Worm (Caenorhabditis elegans): ENCODE results near the gene nmad-1.

Gene nmad-1

DNA sequence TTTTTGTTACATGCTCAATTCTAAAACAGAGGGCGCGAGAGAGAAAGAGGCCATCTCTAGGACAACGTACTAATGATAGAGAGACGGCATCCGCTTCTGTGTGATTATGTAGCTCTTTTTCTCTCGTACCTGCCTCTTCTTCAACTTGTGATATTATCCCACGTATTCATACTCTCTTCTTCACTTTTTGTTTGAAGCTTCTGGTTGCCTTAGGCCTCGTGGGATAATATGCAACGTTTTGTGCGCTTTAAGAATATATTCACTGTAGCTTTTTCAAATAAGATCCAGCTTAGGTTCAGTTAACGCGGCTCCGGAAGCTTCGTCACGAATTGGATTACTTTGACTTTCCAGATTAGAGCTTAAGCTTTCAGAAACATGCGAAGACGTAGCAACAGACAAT is 28.0 kb upstream of the nmad-1 start, which contains the start of the genes F56D2.8 and uev-2:
Gene F56D2.8 (minus strand): TSS at position 101 of the 400 bp plus-strand sequence.
Gene uev-2 (plus strand): TSS at position 360 of the 400 bp plus-strand sequence.
- TF ChIP-seq M03D4.4 (tag; optimal IDR thresholded peaks at IDR 0.05) (no peak), zip-8 (tag; optimal IDR thresholded peaks at IDR 0.05) (no peak), pha-4 (tag; optimal IDR thresholded peaks at IDR 0.05) (no peak), nhr-237 (tag; optimal IDR thresholded peaks at IDR 0.05) (no peak), lsy-2 (tag; optimal IDR thresholded peaks at IDR 0.05) (no peak), flh-1 (GFP tag; optimal IDR thresholded peaks at IDR 0.05) (no peak), ceh-83 (GFP tag; optimal IDR thresholded peaks at IDR 0.05) (no peak), lin-32 (GFP tag; optimal IDR thresholded peaks at IDR 0.05) (no peak)

DNA sequence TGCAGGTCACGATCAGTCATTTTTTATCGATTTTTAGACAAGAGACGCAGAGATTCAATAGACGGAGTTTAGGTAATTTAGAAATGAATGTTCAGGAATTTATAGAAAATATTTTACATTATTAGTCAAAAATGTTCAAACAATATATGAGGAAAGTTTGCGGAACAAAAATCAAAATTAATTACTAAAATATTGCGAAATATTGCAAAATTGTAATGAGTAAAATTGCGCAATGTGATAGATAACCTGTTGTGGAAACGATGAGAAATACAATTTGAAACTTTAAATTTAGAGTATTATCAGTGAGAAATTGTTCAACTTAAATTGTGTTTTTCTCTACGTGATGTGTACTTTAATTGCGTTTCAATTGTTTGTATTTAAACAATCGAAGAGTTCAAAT is 26.3 kb upstream of the nmad-1 start, which contains the start of gene F56D2.5:
Gene F56D2.5 (minus strand): TSS at position 371 of the 400 bp plus-strand sequence.
- TF ChIP-seq sptf-1 (tag; optimal IDR thresholded peaks at IDR 0.05) (no peak), bed-3 (GFP tag; optimal IDR thresholded peaks at IDR 0.05) (no peak), mep-1 (tag; optimal IDR thresholded peaks at IDR 0.05) (no peak), unc-62 (GFP tag; optimal IDR thresholded peaks at IDR 0.05) (no peak), nhr-76 (tag; optimal IDR thresholded peaks at IDR 0.05) (no peak), zip-8 (tag; optimal IDR thresholded peaks at IDR 0.05) (no peak), nhr-2 (tag; optimal IDR thresholded peaks at IDR 0.05) (no peak), elt-3 (tag; optimal IDR thresholded peaks at IDR 0.05) (no peak)

DNA sequence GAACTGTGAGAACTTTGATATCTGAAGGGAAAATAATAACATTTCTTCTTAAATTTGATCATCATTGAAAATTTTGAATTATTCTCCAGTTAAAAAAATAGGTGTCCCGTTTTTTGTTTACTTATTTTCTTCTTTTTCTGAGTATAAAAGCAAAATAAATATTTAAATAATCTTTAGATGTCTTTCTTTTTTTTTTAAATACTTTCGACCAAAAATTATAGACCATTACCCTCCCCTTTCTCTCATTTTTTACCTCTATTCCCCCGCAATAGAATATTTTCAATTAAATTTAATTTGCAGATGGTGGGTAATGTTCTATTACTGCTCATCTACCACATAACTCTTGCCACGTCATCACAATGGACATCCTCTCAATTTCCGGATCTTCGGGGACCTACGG is 19.0 kb upstream of the nmad-1 start, which contains the start of gene molo-1:
Gene molo-1 (plus strand): TSS at position 301 of the 400 bp plus-strand sequence.
- no peak for TF ChIP-seq zip-8 (tag; optimal IDR thresholded peaks at IDR 0.05)
- no peak for TF ChIP-seq sptf-1 (tag; optimal IDR thresholded peaks at IDR 0.05)
- TF ChIP-seq ztf-11 (tag; optimal IDR thresholded peaks at IDR 0.05): no peak
- TF ChIP-seq unc-120 (tag; optimal IDR thresholded peaks at IDR 0.05; ENCODE audit: poor library complexity, severe bottlenecking): no peak
- TF ChIP-seq blmp-1 (tag; optimal IDR thresholded peaks at IDR 0.05): no peak
- no peak for TF ChIP-seq elt-1 (tag; optimal IDR thresholded peaks at IDR 0.05; ENCODE audit: borderline replicate concordance, insufficient read depth)
- TF ChIP-seq lsy-2 (tag; optimal IDR thresholded peaks at IDR 0.05): no peak
- no peak for TF ChIP-seq bed-3 (GFP tag; optimal IDR thresholded peaks at IDR 0.05)
- TF ChIP-seq nhr-28 (tag; optimal IDR thresholded peaks at IDR 0.05): no peak

DNA sequence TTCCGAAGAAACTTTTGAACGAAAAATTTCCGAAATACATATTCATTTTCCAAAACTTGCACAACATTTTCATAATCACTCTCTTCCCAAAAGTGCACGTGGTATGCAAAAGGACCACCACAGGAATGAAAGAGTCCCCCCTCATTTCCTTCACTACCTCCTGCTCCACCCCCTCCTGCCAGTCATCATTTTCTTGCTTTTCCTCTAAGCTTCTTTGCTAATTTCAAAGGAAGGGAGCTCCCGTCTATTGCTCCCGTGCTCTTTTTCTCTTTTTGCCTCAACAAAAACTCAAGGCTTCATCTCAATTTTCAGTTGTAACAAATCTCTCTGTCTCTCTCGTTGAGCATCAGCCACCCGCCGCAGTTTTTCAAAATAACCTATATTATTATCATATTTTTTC is 18.1 kb upstream of the nmad-1 start:
- TF ChIP-seq ham-2 (GFP tag; optimal IDR thresholded peaks at IDR 0.05) (no peak), unc-120 (tag; optimal IDR thresholded peaks at IDR 0.05; ENCODE audit: poor library complexity, severe bottlenecking) (peak; percentile 30)

DNA sequence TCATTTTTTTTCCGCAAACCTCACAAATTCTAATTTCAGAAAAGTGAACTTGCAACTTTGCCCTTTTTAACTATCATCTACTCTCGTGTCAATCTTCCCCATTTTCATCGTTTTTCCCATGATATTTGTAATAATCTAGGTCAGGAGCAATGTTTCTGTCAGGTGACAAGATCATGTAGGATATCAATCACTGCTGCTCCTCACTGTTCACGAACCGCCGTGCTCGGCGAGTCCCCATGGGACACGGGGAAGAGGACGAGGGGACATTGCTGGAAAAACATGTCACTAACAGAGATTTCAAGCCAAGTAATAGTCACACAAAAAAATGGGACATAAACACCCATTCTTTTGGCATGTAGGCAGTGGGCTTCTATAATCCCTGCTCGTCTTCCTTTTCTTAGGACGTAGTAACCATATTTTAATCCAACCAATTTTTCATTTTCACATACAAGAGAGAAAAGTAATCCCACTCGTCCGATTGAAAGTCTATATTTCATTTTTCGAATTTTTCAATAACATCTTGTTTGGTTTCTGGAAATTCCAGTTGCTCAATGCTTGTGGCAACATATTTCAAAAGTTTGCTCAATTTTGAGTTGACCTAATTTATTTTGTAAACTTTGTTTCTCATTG is 16.2 kb upstream of the nmad-1 start:
- TF ChIP-seq sem-2 (GFP tag; optimal IDR thresholded peaks at IDR 0.05) (no peak), hlh-1 (tag; optimal IDR thresholded peaks at IDR 0.05) (no peak), mls-2 (tag; optimal IDR thresholded peaks at IDR 0.05) (no peak), lin-13 (tag; optimal IDR thresholded peaks at IDR 0.05) (no peak), mab-5 (tag; optimal IDR thresholded peaks at IDR 0.05) (no peak), unc-62 (GFP tag; optimal IDR thresholded peaks at IDR 0.05) (no peak), ceh-43 (GFP tag; optimal IDR thresholded peaks at IDR 0.05) (no peak)

DNA sequence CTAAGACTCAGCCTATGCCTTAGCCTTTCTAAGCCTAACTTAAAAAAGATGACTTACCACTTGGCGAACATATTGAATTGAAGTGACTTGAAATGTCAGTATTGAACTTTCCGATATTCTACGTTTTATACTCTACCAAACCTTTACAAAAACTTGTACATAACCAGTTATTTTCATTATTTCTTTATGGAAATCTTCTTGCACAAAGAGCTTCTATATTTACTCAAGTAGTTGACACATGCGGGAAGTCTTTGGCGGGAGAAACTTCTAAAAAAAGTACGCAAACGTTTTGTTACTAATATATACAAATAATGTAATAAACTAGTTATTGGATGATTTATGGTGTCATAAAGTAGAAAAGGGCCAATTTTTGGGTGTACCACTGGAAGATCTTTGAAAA is 13.9 kb upstream of the nmad-1 start, which contains the start of gene nspb-12:
Gene nspb-12 (minus strand): TSS at position 101 of the 400 bp plus-strand sequence.
- no peak for TF ChIP-seq ceh-83 (GFP tag; optimal IDR thresholded peaks at IDR 0.05)
- TF ChIP-seq elt-1 (tag; optimal IDR thresholded peaks at IDR 0.05; ENCODE audit: borderline replicate concordance, insufficient read depth): no peak
- no peak for TF ChIP-seq M03D4.4 (tag; optimal IDR thresholded peaks at IDR 0.05)
- no peak for TF ChIP-seq tbx-8 (GFP tag; optimal IDR thresholded peaks at IDR 0.05)
- TF ChIP-seq drap-1 (GFP tag; optimal IDR thresholded peaks at IDR 0.05): no peak
- no peak for TF ChIP-seq bed-3 (GFP tag; optimal IDR thresholded peaks at IDR 0.05)
- TF ChIP-seq nhr-2 (tag; optimal IDR thresholded peaks at IDR 0.05): no peak
